Fruit fly (Drosophila melanogaster): ENCODE results near the gene brwl.

DNA sequence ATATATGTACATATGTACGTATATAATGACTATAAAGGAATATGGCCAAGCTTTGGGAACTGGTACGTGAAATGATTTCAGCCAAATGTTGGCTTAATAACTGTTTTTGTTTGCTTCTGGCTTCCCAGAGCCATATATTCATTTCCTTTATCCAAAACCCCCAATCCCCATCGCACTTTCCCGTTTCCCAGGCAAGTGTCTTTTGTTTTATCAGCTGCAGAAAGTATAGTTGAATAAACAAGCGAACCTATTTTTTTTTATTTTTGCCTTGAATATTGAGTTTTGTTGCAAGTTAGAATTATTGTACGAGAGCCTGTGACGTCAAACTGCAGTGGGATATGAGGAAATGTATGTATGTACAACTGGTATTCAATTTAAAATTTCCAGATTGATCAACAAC lies 42.2 kb upstream of the brwl start:
- no peak for TF ChIP-seq gl (tag; optimal IDR thresholded peaks at IDR 0.05)
- TF ChIP-seq D1 (tag; optimal IDR thresholded peaks at IDR 0.05): no peak

Measured in whole organism, pupa.